Worm (Caenorhabditis elegans) whole organism, young adult: ENCODE data around the gene sma-6.

Experiments used
- T26A5.8 ChIP-seq: sonication (generic microtip); optimal IDR thresholded peaks from 2 replicates; lab custom pipeline; 2016; ENCODE audit warnings: missing genetic modification characterization, missing compliant biosample characterization
- Y53F4B.3 ChIP-seq: fragments of 200-800 bp; sonication (Bioruptor generic); IDR thresholded peaks from 2 replicates; pipeline ENCODE4 v1.3.6; 2022; ENCODE audit warnings: missing genetic modification reagents, missing genetic modification characterization, missing compliant biosample characterization
- ama-1 ChIP-seq, 3 experiments: fragments of 150-350 bp in 1 of 3; sonication (generic microtip) in 2 of 3; optimal IDR thresholded peaks; 2 replicates each; lab custom pipeline; 2014 to 2018; ENCODE audit warnings: missing biosample characterization in 2 of 3, missing genetic modification characterization in 2 of 3, missing genetic modification reagents in 2 of 3
- attf-5 ChIP-seq: fragments of 200-800 bp; sonication (Bioruptor generic); optimal IDR thresholded peaks from 2 replicates; lab custom pipeline; 2018; ENCODE audit warnings: mild to moderate bottlenecking, missing genetic modification characterization, missing compliant biosample characterization
- ceh-27 ChIP-seq: fragments of 200-800 bp; sonication (Bioruptor generic); optimal IDR thresholded peaks from 2 replicates; lab custom pipeline; 2018; ENCODE audit warnings: mild to moderate bottlenecking, missing genetic modification characterization, moderate library complexity, missing compliant biosample characterization
- efl-1 ChIP-seq: fragments of 150-350 bp; optimal IDR thresholded peaks from 2 replicates; lab custom pipeline; 2014; ENCODE audit warnings: missing biosample characterization, missing genetic modification reagents, missing genetic modification characterization
- lsy-27 ChIP-seq: sonication (generic microtip); optimal IDR thresholded peaks from 2 replicates; lab custom pipeline; 2017; ENCODE audit warnings: missing genetic modification characterization, mild to moderate bottlenecking, missing compliant biosample characterization, antibody characterized with exemption, missing genotype, borderline replicate concordance; ENCODE audit not compliant: insufficient read depth
- tbx-9 ChIP-seq: sonication (generic microtip); optimal IDR thresholded peaks from 2 replicates; lab custom pipeline; 2016; ENCODE audit warnings: borderline replicate concordance, missing genetic modification characterization, inconsistent platforms, missing compliant biosample characterization

DNA sequence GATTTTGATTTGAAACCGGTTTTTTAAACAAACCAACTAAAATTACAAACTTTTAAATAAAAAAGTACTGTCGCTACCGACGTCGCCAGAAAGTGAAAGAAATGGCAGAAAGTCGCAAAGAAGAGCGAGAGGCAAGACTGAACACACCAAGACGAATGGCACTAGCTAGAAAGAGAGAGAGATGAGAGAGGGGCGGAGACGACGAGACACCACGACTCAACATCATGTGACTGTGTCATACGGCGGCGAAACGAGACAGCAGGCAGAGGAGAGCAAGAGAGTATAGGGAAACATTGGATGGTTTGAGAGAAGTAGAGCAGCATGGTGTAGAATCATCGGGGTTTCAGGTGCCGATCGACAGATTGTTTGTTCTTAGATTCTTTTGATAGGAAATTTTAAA lies 24.1 kb downstream of the sma-6 start:
- no peak for TF ChIP-seq efl-1 (GFP tag; lab: Kevin White, UChicago)
- TF ChIP-seq attf-5, result peak; percentile 82
- TF ChIP-seq lsy-27, result no peak
- TF ChIP-seq Y53F4B.3 (GFP tag; lab: Robert Waterston, UW), result no peak
- TF ChIP-seq ama-1 (optimal IDR thresholded peaks at IDR 0.05; lab: Kevin White, UChicago), result peak; percentile 96
- no peak for TF ChIP-seq ama-1 (GFP tag; optimal IDR thresholded peaks at IDR 0.05; lab: Kevin White, UChicago)
- TF ChIP-seq ceh-27, result peak; percentile 87
- no peak for TF ChIP-seq tbx-9 (tag; lab: Kevin White, UChicago)
- no peak for TF ChIP-seq T26A5.8
